2 worm cellular contexts compared by ENCODE assay signal in genomic region chrIV:6601213-6601724, ce11.
A peak's percentile ranks its signal among the peaks of the same experiment; 100 is the strongest.
TF ChIP-seq lines count a peak whose summit lies in the region.

Gene sup-36, plus strand, starts transcription at chrIV:6601674.

TF ChIP-seq in whole organism, L1 larva, 84 proteins besides CTCF, POLR2A, EP300 and RAD21 (continued from another document):
- TF ChIP-seq ceh-82 (tag; optimal IDR thresholded peaks at IDR 0.05; lab: Kevin White, UChicago) (peak in 1 of 3 experiments; percentile 18), ztf-4 (tag; optimal IDR thresholded peaks at IDR 0.05; lab: Kevin White, UChicago) (no peak), unc-30 (tag; optimal IDR thresholded peaks at IDR 0.05; lab: Kevin White, UChicago) (no peak), rnt-1 (tag; optimal IDR thresholded peaks at IDR 0.05; lab: Kevin White, UChicago) (peak; percentile 29), tbx-2 (tag; optimal IDR thresholded peaks at IDR 0.05; lab: Kevin White, UChicago) (no peak)

TF ChIP-seq in whole organism, L4 larva, 104 proteins besides CTCF, POLR2A, EP300 and RAD21 (continued from another document):
- TF ChIP-seq zfp-3 (GFP tag; conservative IDR thresholded peaks at IDR 0.05; lab: Robert Waterston, UW) (no peak), fos-1 (tag; optimal IDR thresholded peaks at IDR 0.05; lab: Kevin White, UChicago) (no peak), daf-8 (GFP tag; IDR thresholded peaks at IDR 0.05; lab: Robert Waterston, UW) (no peak), F49E8.2 (tag; optimal IDR thresholded peaks at IDR 0.05; lab: Kevin White, UChicago; ENCODE audit: borderline replicate concordance) (no peak), tra-1 (GFP tag; IDR thresholded peaks at IDR 0.05; lab: Robert Waterston, UW) (no peak), dpl-1 (GFP tag; optimal IDR thresholded peaks at IDR 0.05; lab: Kevin White, UChicago) (no peak), hmg-1.1 (GFP tag; IDR thresholded peaks at IDR 0.05; lab: Robert Waterston, UW) (no peak), pqm-1 (tag; optimal IDR thresholded peaks at IDR 0.05; lab: Kevin White, UChicago) (peak; percentile 9)
TF ChIP-seq in whole organism, L4 larva: peak in this region for 5.
